Fruit fly (Drosophila melanogaster) whole organism, embryonic: Measurements from ENCODE around the gene CG17549.
A peak's percentile ranks its signal among the peaks of the same experiment; 100 is the strongest.

Source experiments
- Bteb2 ChIP-seq: fragments of 200-800 bp; sonication (Bioruptor generic); optimal IDR thresholded peaks from 2 replicates; lab custom pipeline; 2016; ENCODE audit warnings: missing biosample characterization, missing genetic modification characterization
- CG10267 ChIP-seq: fragments of 200-800 bp; sonication (Bioruptor generic); optimal IDR thresholded peaks from 2 replicates; lab custom pipeline; 2018; ENCODE audit warnings: missing biosample characterization, mild to moderate bottlenecking, missing genetic modification characterization, moderate library complexity
- CG10543 ChIP-seq: fragments of 200-800 bp; sonication (Bioruptor generic); optimal IDR thresholded peaks from 3 replicates; lab custom pipeline; 2017; ENCODE audit warnings: missing biosample characterization, mild to moderate bottlenecking, missing genetic modification characterization, moderate library complexity
- CG11085 ChIP-seq: fragments of 200-800 bp; sonication (Bioruptor generic); IDR thresholded peaks from 2 replicates; pipeline ENCODE4 v1.3.6; 2022; ENCODE audit warnings: missing biosample characterization, missing genetic modification characterization
- CG11398 ChIP-seq: fragments of 200-800 bp; sonication (Bioruptor generic); optimal IDR thresholded peaks from 2 replicates; lab custom pipeline; 2016; ENCODE audit warnings: missing biosample characterization, missing genetic modification characterization
- CG11560 ChIP-seq: fragments of 200-800 bp; sonication (Bioruptor generic); IDR thresholded peaks from 3 replicates; pipeline ENCODE4 v1.3.6; 2022; ENCODE audit warnings: missing biosample characterization, missing genetic modification characterization
- CG11696 ChIP-seq: fragments of 200-800 bp; sonication (Bioruptor generic); IDR thresholded peaks from 2 replicates; pipeline ENCODE4 v1.3.6; 2022; ENCODE audit warnings: missing biosample characterization, missing genetic modification characterization
- CG11723 ChIP-seq: fragments of 200-800 bp; sonication (Bioruptor generic); optimal IDR thresholded peaks from 2 replicates; lab custom pipeline; 2017; ENCODE audit warnings: missing biosample characterization, mild to moderate bottlenecking, missing genetic modification characterization
- CG12299 ChIP-seq: fragments of 200-800 bp; sonication (Bioruptor generic); optimal IDR thresholded peaks from 2 replicates; lab custom pipeline; 2018; ENCODE audit warnings: missing biosample characterization, mild to moderate bottlenecking, missing genetic modification characterization
- CG12769 ChIP-seq: fragments of 200-800 bp; sonication (Bioruptor generic); optimal IDR thresholded peaks from 2 replicates; lab custom pipeline; 2019; ENCODE audit warnings: missing biosample characterization, mild to moderate bottlenecking, missing genetic modification characterization, moderate library complexity
- CG17186 ChIP-seq: fragments of 200-800 bp; sonication (Bioruptor generic); optimal IDR thresholded peaks from 3 replicates; lab custom pipeline; 2017; ENCODE audit warnings: missing biosample characterization, missing genetic modification reagents, missing genetic modification characterization
- CG17328 ChIP-seq: fragments of 200-800 bp; sonication (Bioruptor generic); IDR thresholded peaks from 2 replicates; pipeline ENCODE4 v1.3.6; 2022; ENCODE audit warnings: missing biosample characterization, missing genetic modification characterization
- CG2116 ChIP-seq: fragments of 200-800 bp; sonication (Bioruptor generic); optimal IDR thresholded peaks from 3 replicates; lab custom pipeline; 2018; ENCODE audit warnings: missing biosample characterization, mild to moderate bottlenecking, missing genetic modification characterization
- CG42726 ChIP-seq: fragments of 200-800 bp; sonication (Bioruptor generic); IDR thresholded peaks from 2 replicates; pipeline ENCODE4 v1.3.6; 2022; ENCODE audit warnings: missing biosample characterization, missing genetic modification characterization; ENCODE audit not compliant: partially characterized antibody
- CG4854 ChIP-seq: fragments of 200-800 bp; sonication (Bioruptor generic); optimal IDR thresholded peaks from 2 replicates; lab custom pipeline; 2016; ENCODE audit warnings: missing biosample characterization, missing genetic modification characterization, inconsistent platforms
- CG7987 ChIP-seq: fragments of 200-800 bp; sonication (Bioruptor generic); optimal IDR thresholded peaks from 2 replicates; lab custom pipeline; 2018; ENCODE audit warnings: missing biosample characterization, mild to moderate bottlenecking, missing genetic modification characterization, moderate library complexity
- CG9437 ChIP-seq: fragments of 200-800 bp; sonication (Bioruptor generic); optimal IDR thresholded peaks from 2 replicates; lab custom pipeline; 2018; ENCODE audit warnings: missing biosample characterization, mild to moderate bottlenecking, missing genetic modification characterization
- CoRest ChIP-seq: fragments of 200-800 bp; sonication (Bioruptor generic); optimal IDR thresholded peaks from 3 replicates; lab custom pipeline; 2018; ENCODE audit warnings: missing biosample characterization, mild to moderate bottlenecking, missing genetic modification characterization, moderate library complexity
- D ChIP-seq, 2 experiments: fragments of 200-800 bp in 1 of 2; fragments of >200 bp in 1 of 2; sonication (Bioruptor generic) in 1 of 2; optimal IDR thresholded peaks; 2 replicates in 1 of 2; 3 replicates in 1 of 2; lab custom pipeline; 2017; ENCODE audit warnings: mild to moderate bottlenecking in 1 of 2, missing biosample characterization in 1 of 2, missing genetic modification characterization in 1 of 2, missing genetic modification reagents in 1 of 2
- Dll ChIP-seq: fragments of 200-800 bp; sonication (Bioruptor generic); IDR thresholded peaks from 4 replicates; pipeline ENCODE4 v1.3.6; 2022; ENCODE audit warnings: missing biosample characterization, missing genetic modification characterization; ENCODE audit not compliant: partially characterized antibody
- HmgZ ChIP-seq: fragments of 200-800 bp; sonication (Bioruptor generic); optimal IDR thresholded peaks from 2 replicates; lab custom pipeline; 2018; ENCODE audit warnings: missing biosample characterization, mild to moderate bottlenecking, missing genetic modification characterization
- Max ChIP-seq: fragments of 200-800 bp; sonication (Bioruptor generic); optimal IDR thresholded peaks from 2 replicates; lab custom pipeline; 2016; ENCODE audit warnings: missing biosample characterization, mild to moderate bottlenecking, missing genetic modification characterization
- NK7.1 ChIP-seq: fragments of 200-800 bp; sonication (Bioruptor generic); optimal IDR thresholded peaks from 3 replicates; lab custom pipeline; 2016; ENCODE audit warnings: missing biosample characterization, missing genetic modification characterization
- Nf-YC ChIP-seq: fragments of 200-800 bp; optimal IDR thresholded peaks from 3 replicates; lab custom pipeline; 2019; ENCODE audit warnings: missing biosample characterization, mild to moderate bottlenecking, missing genetic modification characterization, moderate library complexity
- Oaz ChIP-seq: fragments of 200-800 bp; sonication (Bioruptor generic); IDR thresholded peaks from 2 replicates; pipeline ENCODE4 v1.3.6; 2022; ENCODE audit warnings: missing biosample characterization, missing genetic modification characterization
- Opbp ChIP-seq: fragments of 200-800 bp; sonication (Bioruptor generic); IDR thresholded peaks from 3 replicates; pipeline ENCODE4 v1.3.6; 2022; ENCODE audit warnings: missing biosample characterization, missing genetic modification characterization; ENCODE audit not compliant: partially characterized antibody
- PHDP ChIP-seq: fragments of 200-800 bp; sonication (Bioruptor generic); optimal IDR thresholded peaks from 3 replicates; lab custom pipeline; 2018; ENCODE audit warnings: missing biosample characterization, mild to moderate bottlenecking, missing genetic modification characterization, moderate library complexity
- Ptx1 ChIP-seq: fragments of 200-800 bp; sonication (Bioruptor generic); IDR thresholded peaks from 2 replicates; pipeline ENCODE4 v1.3.6; 2022; ENCODE audit warnings: missing biosample characterization, missing genetic modification characterization
- br ChIP-seq: fragments of >200 bp; optimal IDR thresholded peaks from 2 replicates; lab custom pipeline; 2017
- cas ChIP-seq: fragments of 200-800 bp; sonication (Bioruptor generic); IDR thresholded peaks from 2 replicates; pipeline ENCODE4 v1.3.6; 2022; ENCODE audit warnings: missing biosample characterization, missing genetic modification characterization
- ci ChIP-seq: fragments of 200-800 bp; sonication (Bioruptor generic); IDR thresholded peaks from 3 replicates; pipeline ENCODE4 v1.3.6; 2022; ENCODE audit warnings: missing biosample characterization, missing genetic modification characterization
- crp ChIP-seq, 2 experiments: fragments of 200-800 bp; sonication (Bioruptor generic); optimal IDR thresholded peaks; 2 replicates in 1 of 2; 3 replicates in 1 of 2; lab custom pipeline; 2017; ENCODE audit warnings: missing biosample characterization in 2 of 2, missing genetic modification characterization in 2 of 2, mild to moderate bottlenecking in 1 of 2, moderate library complexity in 1 of 2
- dpn ChIP-seq, 2 experiments: fragments of 200-800 bp; sonication (Bioruptor generic); optimal IDR thresholded peaks; 3 replicates each; lab custom pipeline; 2016; ENCODE audit warnings: missing biosample characterization in 2 of 2, missing genetic modification characterization in 2 of 2
- ftz-f1 ChIP-seq: fragments of 200-800 bp; sonication (Bioruptor generic); optimal IDR thresholded peaks from 2 replicates; lab custom pipeline; 2016; ENCODE audit warnings: missing biosample characterization, missing genetic modification characterization
- grn ChIP-seq: fragments of 200-800 bp; sonication (Bioruptor generic); optimal IDR thresholded peaks from 3 replicates; lab custom pipeline; 2017; ENCODE audit warnings: missing biosample characterization, missing genetic modification characterization
- lab ChIP-seq: fragments of 200-800 bp; sonication (Bioruptor generic); optimal IDR thresholded peaks from 3 replicates; lab custom pipeline; 2017; ENCODE audit warnings: missing biosample characterization, missing genetic modification characterization, mild to moderate bottlenecking, moderate library complexity, missing genetic modification reagents
- nau ChIP-seq: fragments of 200-800 bp; sonication (Bioruptor generic); optimal IDR thresholded peaks from 3 replicates; lab custom pipeline; 2017; ENCODE audit warnings: missing biosample characterization, mild to moderate bottlenecking, missing genetic modification characterization, missing genetic modification reagents
- nerfin-2 ChIP-seq: fragments of 200-800 bp; sonication (Bioruptor generic); IDR thresholded peaks from 2 replicates; pipeline ENCODE4 v1.3.6; 2022; ENCODE audit warnings: missing biosample characterization, missing genetic modification characterization; ENCODE audit not compliant: partially characterized antibody
- pho ChIP-seq: fragments of 200-800 bp; sonication (Bioruptor generic); optimal IDR thresholded peaks from 2 replicates; lab custom pipeline; 2016; ENCODE audit warnings: missing biosample characterization, missing genetic modification characterization
- run ChIP-seq: fragments of 200-800 bp; sonication (Bioruptor generic); optimal IDR thresholded peaks from 3 replicates; lab custom pipeline; 2018; ENCODE audit warnings: missing biosample characterization, mild to moderate bottlenecking, missing genetic modification characterization
- schlank ChIP-seq: fragments of 200-800 bp; sonication (Bioruptor generic); optimal IDR thresholded peaks from 2 replicates; lab custom pipeline; 2018; ENCODE audit warnings: missing biosample characterization, mild to moderate bottlenecking, missing genetic modification characterization
- sens-2 ChIP-seq: fragments of 200-800 bp; sonication (Bioruptor generic); IDR thresholded peaks from 2 replicates; pipeline ENCODE4 v1.3.6; 2022; ENCODE audit warnings: missing biosample characterization, missing genetic modification characterization
- sim ChIP-seq: fragments of 200-800 bp; sonication (Bioruptor generic); IDR thresholded peaks from 2 replicates; pipeline ENCODE4 v1.3.6; 2022; ENCODE audit warnings: missing biosample characterization, missing genetic modification characterization
- ssp ChIP-seq: fragments of 200-800 bp; sonication (Bioruptor generic); IDR thresholded peaks from 2 replicates; pipeline ENCODE4 v1.3.6; 2022; ENCODE audit warnings: missing biosample characterization, missing genetic modification characterization
- vfl ChIP-seq: fragments of 200-800 bp; sonication (Bioruptor generic); optimal IDR thresholded peaks from 2 replicates; lab custom pipeline; 2016; ENCODE audit warnings: missing biosample characterization, missing genetic modification characterization
- yki ChIP-seq: fragments of >200 bp; optimal IDR thresholded peaks from 3 replicates; lab custom pipeline; 2018

Gene CG17549

dm6 chr2L:19398317-19399234, 8.7 kb upstream of the CG17549 start, which contains the start of gene CG17544 (continued):
- TF ChIP-seq CG7987 (GFP tag; lab: Kevin White, UChicago), result peak; percentile 29
- TF ChIP-seq CG9437 (GFP tag; lab: Kevin White, UChicago), result peak; percentile 82
- no peak for TF ChIP-seq br (lab: Kevin White, UChicago)
- TF ChIP-seq schlank, result peak; percentile 19
- no peak; the same call in 1 of the 2 replicates for TF ChIP-seq CG11085 (GFP tag; lab: Robert Waterston, UW)
- peak; percentile 92 for TF ChIP-seq CG10543 (GFP tag; lab: Kevin White, UChicago)
- TF ChIP-seq, all 482 proteins: peak for 310

dm6 chr2L:19397617-19398316, 7.9 kb upstream of the CG17549 start:
- TF ChIP-seq ftz-f1 (no peak), pho (peak; percentile 20), Dll (GFP tag; lab: Robert Waterston, UW) (no peak), CG12299 (tag; lab: Kevin White, UChicago) (no peak), CG10267 (tag; lab: Kevin White, UChicago) (no peak), sim (GFP tag; lab: Robert Waterston, UW) (no peak), Oaz (no peak), PHDP (peak; percentile 13), sens-2 (GFP tag; lab: Robert Waterston, UW) (no peak), CG4854 (no peak), CG11398 (GFP tag; lab: Kevin White, UChicago) (no peak), CG12769 (tag; lab: Kevin White, UChicago) (peak; percentile 11), CoRest (tag; lab: Kevin White, UChicago) (peak; percentile 37), vfl (GFP tag; lab: Kevin White, UChicago) (peak; percentile 18), ssp (GFP tag; lab: Robert Waterston, UW) (no peak), HmgZ (tag; lab: Kevin White, UChicago) (peak; percentile 6), ci (GFP tag; lab: Robert Waterston, UW) (no peak), CG2116 (GFP tag; lab: Kevin White, UChicago) (no peak), CG42726 (GFP tag; lab: Robert Waterston, UW) (no peak), run (tag; lab: Kevin White, UChicago) (no peak), yki (peak; percentile 53), dpn (GFP tag; optimal IDR thresholded peaks at IDR 0.05; lab: Kevin White, UChicago) (peak; percentile 5 to 33), CG17186 (no peak), Ptx1 (GFP tag; lab: Robert Waterston, UW) (0 out of 2 replicates have a peak, but pooled peaks have one; percentile 17), lab (GFP tag; lab: Kevin White, UChicago) (peak; percentile 32), CG11696 (GFP tag; lab: Robert Waterston, UW) (no peak), CG11723 (GFP tag; lab: Kevin White, UChicago) (no peak), CG17328 (GFP tag; lab: Robert Waterston, UW) (no peak), Nf-YC (tag; lab: Kevin White, UChicago) (no peak), grn (GFP tag; lab: Kevin White, UChicago) (no peak), Opbp (GFP tag; lab: Robert Waterston, UW) (no peak), Bteb2 (GFP tag; lab: Kevin White, UChicago) (no peak), nerfin-2 (GFP tag; lab: Robert Waterston, UW) (no peak), NK7.1 (GFP tag; lab: Kevin White, UChicago) (no peak), CG11560 (tag; lab: Robert Waterston, UW) (no peak), Max (GFP tag; lab: Kevin White, UChicago) (no peak), cas (GFP tag; lab: Robert Waterston, UW) (no peak), nau (peak; percentile 13), D (optimal IDR thresholded peaks at IDR 0.05; lab: Kevin White, UChicago) (no peak), D (GFP tag; optimal IDR thresholded peaks at IDR 0.05; lab: Kevin White, UChicago) (no peak), crp (GFP tag; optimal IDR thresholded peaks at IDR 0.05; lab: Kevin White, UChicago) (no peak)
